Worm (Caenorhabditis elegans) whole organism, young adult: ENCODE results near the gene wrm-1.

Experiments
- C06A6.2 ChIP-seq: fragments of 200-800 bp; sonication (Bioruptor generic); conservative IDR thresholded peaks from 2 replicates; pipeline ENCODE4 v1.3.6; 2022; ENCODE audit warnings: missing genetic modification characterization, missing compliant biosample characterization
- F10E7.11 ChIP-seq: sonication (generic microtip); optimal IDR thresholded peaks from 2 replicates; lab custom pipeline; 2017; ENCODE audit warnings: mild to moderate bottlenecking, missing genetic modification characterization, moderate library complexity, missing compliant biosample characterization
- F39B2.1 ChIP-seq: fragments of 200-800 bp; sonication (Bioruptor generic); IDR thresholded peaks from 2 replicates; pipeline ENCODE4 v1.3.6; 2022; ENCODE audit warnings: missing genetic modification reagents, missing genetic modification characterization, missing compliant biosample characterization
- K11D2.4 ChIP-seq: fragments of 200-800 bp; sonication (Bioruptor generic); IDR thresholded peaks from 2 replicates; pipeline ENCODE4 v1.3.6; 2022; ENCODE audit warnings: missing genetic modification reagents, missing genetic modification characterization, missing compliant biosample characterization
- K12H6.12 ChIP-seq: fragments of 200-800 bp; sonication (Bioruptor generic); optimal IDR thresholded peaks from 2 replicates; lab custom pipeline; 2018; ENCODE audit warnings: mild to moderate bottlenecking, missing genetic modification characterization, missing compliant biosample characterization
- T26A5.8 ChIP-seq: sonication (generic microtip); optimal IDR thresholded peaks from 2 replicates; lab custom pipeline; 2016; ENCODE audit warnings: missing genetic modification characterization, missing compliant biosample characterization
- Y56A3A.18 ChIP-seq: fragments of 200-800 bp; sonication (Bioruptor generic); IDR thresholded peaks from 2 replicates; pipeline ENCODE4 v1.3.6; 2022; ENCODE audit warnings: missing genetic modification reagents, missing genetic modification characterization, missing compliant biosample characterization
- Y79H2A.3 ChIP-seq: fragments of 200-800 bp; sonication (Bioruptor generic); conservative IDR thresholded peaks from 2 replicates; pipeline ENCODE4 v1.3.6; 2022; ENCODE audit warnings: missing genetic modification reagents, missing genetic modification characterization, missing compliant biosample characterization
- ZK185.1 ChIP-seq: sonication (generic microtip); optimal IDR thresholded peaks from 2 replicates; lab custom pipeline; 2016; ENCODE audit warnings: mild to moderate bottlenecking, missing genetic modification characterization, missing compliant biosample characterization; ENCODE audit not compliant: poor library complexity, severe bottlenecking
- aptf-3 ChIP-seq: fragments of 200-800 bp; sonication (Bioruptor generic); IDR thresholded peaks from 2 replicates; pipeline ENCODE4 v1.3.6; 2022; ENCODE audit warnings: missing genetic modification characterization, missing compliant biosample characterization
- atf-7 ChIP-seq: sonication (generic microtip); optimal IDR thresholded peaks from 2 replicates; lab custom pipeline; 2017; ENCODE audit warnings: mild to moderate bottlenecking, missing genetic modification characterization, missing compliant biosample characterization
- attf-3 ChIP-seq: fragments of 200-800 bp; sonication (Bioruptor generic); conservative IDR thresholded peaks from 2 replicates; pipeline ENCODE4 v1.3.6; 2022; ENCODE audit warnings: missing genetic modification reagents, missing genetic modification characterization, missing compliant biosample characterization
- ccch-3 ChIP-seq: fragments of 200-800 bp; sonication (Bioruptor generic); optimal IDR thresholded peaks from 2 replicates; lab custom pipeline; 2018; ENCODE audit warnings: mild to moderate bottlenecking, missing genetic modification characterization, missing compliant biosample characterization
- cebp-1 ChIP-seq, 2 experiments: fragments of 200-800 bp in 1 of 2; sonication (Bioruptor generic) in 1 of 2; sonication (generic microtip) in 1 of 2; IDR thresholded peaks in 1 of 2; optimal IDR thresholded peaks in 1 of 2; 2 replicates each; pipeline versions ENCODE4 v1.3.6 to Lab custom; 2017 to 2022; ENCODE audit warnings: missing compliant biosample characterization in 2 of 2, missing genetic modification characterization in 2 of 2, mild to moderate bottlenecking in 1 of 2, missing genetic modification reagents in 1 of 2, moderate library complexity in 1 of 2
- ceh-27 ChIP-seq: fragments of 200-800 bp; sonication (Bioruptor generic); optimal IDR thresholded peaks from 2 replicates; lab custom pipeline; 2018; ENCODE audit warnings: mild to moderate bottlenecking, missing genetic modification characterization, moderate library complexity, missing compliant biosample characterization
- chd-7 ChIP-seq: sonication (generic microtip); optimal IDR thresholded peaks from 2 replicates; lab custom pipeline; 2016; ENCODE audit warnings: mild to moderate bottlenecking, missing genetic modification characterization, moderate library complexity, missing compliant biosample characterization
- dox-1 ChIP-seq: fragments of 200-800 bp; sonication (Bioruptor generic); IDR thresholded peaks from 2 replicates; pipeline ENCODE4 v1.3.6; 2022; ENCODE audit warnings: missing genetic modification reagents, missing genetic modification characterization, missing compliant biosample characterization
- efl-1 ChIP-seq: fragments of 150-350 bp; optimal IDR thresholded peaks from 2 replicates; lab custom pipeline; 2014; ENCODE audit warnings: missing biosample characterization, missing genetic modification reagents, missing genetic modification characterization
- hlh-26 ChIP-seq: fragments of 200-800 bp; sonication (Bioruptor generic); conservative IDR thresholded peaks from 2 replicates; pipeline ENCODE4 v1.3.6; 2022; ENCODE audit warnings: missing genetic modification reagents, missing genetic modification characterization, missing compliant biosample characterization
- hmg-1.2 ChIP-seq: fragments of 200-800 bp; sonication (Bioruptor generic); IDR thresholded peaks from 2 replicates; pipeline ENCODE4 v1.3.6; 2022; ENCODE audit warnings: missing genetic modification reagents, missing genetic modification characterization, missing compliant biosample characterization
- hsf-1 ChIP-seq: fragments of 200-800 bp; sonication (Bioruptor generic); IDR thresholded peaks from 2 replicates; pipeline ENCODE4 v1.3.6; 2022; ENCODE audit warnings: missing genetic modification reagents, missing genetic modification characterization, missing compliant biosample characterization
- lin-26 ChIP-seq: fragments of 200-800 bp; sonication (Bioruptor generic); IDR thresholded peaks from 2 replicates; pipeline ENCODE4 v1.3.6; 2022; ENCODE audit warnings: missing genetic modification reagents, missing genetic modification characterization, missing compliant biosample characterization
- lin-35 ChIP-seq, 3 experiments: fragments of 150-350 bp in 2 of 3; sonication (generic microtip) in 1 of 3; optimal IDR thresholded peaks; 2 replicates each; lab custom pipeline; 2014 to 2018; ENCODE audit warnings: missing biosample characterization in 3 of 3, missing genetic modification characterization in 3 of 3, missing genetic modification reagents in 3 of 3
- lin-40 ChIP-seq: sonication (generic microtip); optimal IDR thresholded peaks from 2 replicates; lab custom pipeline; 2016; ENCODE audit warnings: missing genetic modification characterization, mild to moderate bottlenecking, missing compliant biosample characterization, missing genotype, missing genetic modification reagents
- lsl-1 ChIP-seq: fragments of 200-800 bp; sonication (Bioruptor generic); optimal IDR thresholded peaks from 2 replicates; lab custom pipeline; 2018; ENCODE audit warnings: mild to moderate bottlenecking, missing genetic modification characterization, moderate library complexity, missing compliant biosample characterization
- mcd-1 ChIP-seq: fragments of 200-800 bp; sonication (Bioruptor generic); IDR thresholded peaks from 2 replicates; pipeline ENCODE4 v1.3.6; 2022; ENCODE audit warnings: missing genetic modification reagents, missing genetic modification characterization, missing compliant biosample characterization
- mel-28 ChIP-seq: sonication (generic microtip); optimal IDR thresholded peaks from 2 replicates; lab custom pipeline; 2016; ENCODE audit warnings: borderline replicate concordance, mild to moderate bottlenecking, missing genetic modification characterization, missing compliant biosample characterization
- nfyb-1 ChIP-seq: fragments of 200-800 bp; sonication (Bioruptor generic); IDR thresholded peaks from 2 replicates; pipeline ENCODE4 v1.3.6; 2022; ENCODE audit warnings: missing genetic modification reagents, missing genetic modification characterization, missing compliant biosample characterization
- nhr-179 ChIP-seq: sonication (generic microtip); optimal IDR thresholded peaks from 2 replicates; lab custom pipeline; 2016; ENCODE audit warnings: mild to moderate bottlenecking, missing genetic modification characterization, missing compliant biosample characterization
- rcor-1 ChIP-seq: fragments of 200-800 bp; sonication (Bioruptor generic); IDR thresholded peaks from 2 replicates; pipeline ENCODE4 v1.3.6; 2022; ENCODE audit warnings: missing genetic modification reagents, missing genetic modification characterization, missing compliant biosample characterization
- rpc-1 ChIP-seq, 2 experiments: fragments of 150-350 bp in 1 of 2; sonication (generic microtip) in 1 of 2; optimal IDR thresholded peaks; 2 replicates each; lab custom pipeline; 2014 to 2018; ENCODE audit warnings: missing biosample characterization in 1 of 2, missing genetic modification characterization in 1 of 2, missing genetic modification reagents in 1 of 2, missing genotype in 1 of 2
- sdz-38 ChIP-seq: sonication (generic microtip); optimal IDR thresholded peaks from 2 replicates; lab custom pipeline; 2016; ENCODE audit warnings: missing genotype, missing genetic modification characterization, missing compliant biosample characterization
- somi-1 ChIP-seq: fragments of 200-800 bp; sonication (Bioruptor generic); optimal IDR thresholded peaks from 2 replicates; lab custom pipeline; 2018; ENCODE audit warnings: mild to moderate bottlenecking, missing genetic modification characterization, missing compliant biosample characterization
- sptf-2 ChIP-seq: fragments of 200-800 bp; sonication (Bioruptor generic); optimal IDR thresholded peaks from 2 replicates; lab custom pipeline; 2018; ENCODE audit warnings: mild to moderate bottlenecking, missing genetic modification characterization, missing compliant biosample characterization
- unc-62 ChIP-seq: fragments of 150-350 bp; optimal IDR thresholded peaks from 2 replicates; lab custom pipeline; 2014; ENCODE audit warnings: missing biosample characterization, missing genetic modification reagents, missing genetic modification characterization
- zfh-2 ChIP-seq: fragments of 200-800 bp; sonication (Bioruptor generic); conservative IDR thresholded peaks from 2 replicates; pipeline ENCODE4 v1.3.6; 2022; ENCODE audit warnings: missing genetic modification reagents, missing genetic modification characterization, missing compliant biosample characterization
- ztf-26 ChIP-seq: sonication (generic microtip); optimal IDR thresholded peaks from 2 replicates; lab custom pipeline; 2017; ENCODE audit warnings: missing genetic modification characterization, missing compliant biosample characterization

Gene wrm-1

DNA sequence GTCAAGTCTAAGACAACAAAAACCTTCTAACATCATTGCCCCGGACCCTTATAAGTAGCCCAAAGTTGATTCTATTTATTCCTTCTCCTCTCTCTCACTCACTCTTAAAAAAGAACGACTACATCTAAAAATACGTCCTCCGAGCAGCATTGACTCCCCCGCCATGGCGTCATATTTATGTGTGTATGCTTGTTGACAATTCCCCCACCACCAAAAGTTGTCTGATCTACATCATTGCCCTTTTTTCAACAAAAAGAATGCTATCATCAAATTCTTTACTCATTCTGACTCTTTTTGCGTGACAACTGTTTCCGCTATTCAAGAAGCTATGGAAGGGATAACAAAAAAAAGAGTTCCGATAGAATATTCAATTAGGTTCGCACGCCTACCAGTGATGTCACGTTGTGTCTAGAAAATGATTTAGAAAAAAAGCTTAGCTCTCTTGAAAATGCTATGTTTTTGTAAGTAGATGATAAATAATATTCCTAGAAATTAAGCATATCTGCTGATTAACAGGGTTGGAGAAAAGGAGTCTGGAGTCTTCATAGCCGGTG, 34.9 kb downstream of the wrm-1 start:
- TF ChIP-seq somi-1 (GFP tag; lab: Kevin White, UChicago) (no peak), nhr-179 (tag; lab: Kevin White, UChicago) (no peak), ztf-26 (tag; lab: Kevin White, UChicago) (no peak), C06A6.2 (no peak), T26A5.8 (tag; lab: Kevin White, UChicago) (no peak), mel-28 (no peak), sdz-38 (no peak), zfh-2 (GFP tag; lab: Robert Waterston, UW) (no peak)
- TF ChIP-seq, all 124 proteins: peak for 0

DNA sequence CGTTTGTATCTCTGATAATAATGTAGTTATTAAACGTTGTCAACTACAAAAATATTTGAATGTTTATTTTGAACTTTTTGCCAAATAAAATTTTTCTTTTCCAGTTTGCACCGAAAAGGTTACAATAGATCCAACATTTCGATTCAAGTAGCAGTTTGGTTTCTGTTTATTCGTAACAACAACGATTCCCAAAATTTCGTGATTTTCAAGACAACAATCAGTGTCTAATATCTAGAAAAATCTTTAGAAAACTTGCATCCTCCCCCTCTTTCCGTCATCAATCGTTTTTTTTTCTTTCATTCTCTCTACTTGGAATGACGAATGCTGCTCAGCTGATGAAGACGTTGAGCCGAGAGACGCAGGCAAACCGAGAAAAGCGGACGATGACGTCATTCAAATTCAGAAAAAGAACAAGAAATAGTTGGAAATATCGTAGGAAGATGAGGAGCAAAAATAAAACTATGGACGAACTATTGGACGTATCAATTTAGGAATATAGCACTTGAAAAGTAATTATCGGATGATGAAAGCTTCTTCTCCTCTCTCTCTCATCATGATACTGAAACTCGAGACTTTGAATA, 36.0 kb downstream of the wrm-1 start:
- 0 out of 2 replicates have a peak, but pooled peaks have one; percentile 35 for TF ChIP-seq rcor-1 (GFP tag; lab: Robert Waterston, UW)
- TF ChIP-seq nfyb-1 (GFP tag; lab: Robert Waterston, UW), result peak; percentile 57; the same call in 1 of the 2 replicates
- no peak for TF ChIP-seq efl-1 (GFP tag; lab: Kevin White, UChicago)
- TF ChIP-seq sptf-2 (GFP tag; lab: Kevin White, UChicago), result no peak
- TF ChIP-seq hlh-26, result no peak
- peak; percentile 28; the same call in 1 of the 2 replicates for TF ChIP-seq zfh-2 (GFP tag; lab: Robert Waterston, UW)
- no peak for TF ChIP-seq Y79H2A.3
- no peak for TF ChIP-seq hsf-1 (GFP tag; lab: Robert Waterston, UW)
- TF ChIP-seq aptf-3, result no peak
- TF ChIP-seq cebp-1 (GFP tag; IDR thresholded peaks at IDR 0.05; lab: Robert Waterston, UW), result no peak
- peak; percentile 35 for TF ChIP-seq cebp-1 (tag; optimal IDR thresholded peaks at IDR 0.05; lab: Kevin White, UChicago)
- peak; percentile 17 for TF ChIP-seq ceh-27 (GFP tag; lab: Kevin White, UChicago)
- no peak for TF ChIP-seq dox-1 (GFP tag; lab: Robert Waterston, UW)
- TF ChIP-seq F39B2.1, result no peak
- no peak for TF ChIP-seq attf-3 (GFP tag; lab: Robert Waterston, UW)
- no peak for TF ChIP-seq F10E7.11 (tag; lab: Kevin White, UChicago)
- TF ChIP-seq K11D2.4 (GFP tag; lab: Robert Waterston, UW), result no peak
- no peak for TF ChIP-seq Y56A3A.18
- TF ChIP-seq lin-40 (tag; lab: Kevin White, UChicago), result peak; percentile 31
- TF ChIP-seq chd-7, result peak; percentile 24
- no peak for TF ChIP-seq rpc-1 (optimal IDR thresholded peaks at IDR 0.05; lab: Kevin White, UChicago)
- TF ChIP-seq rpc-1 (tag; optimal IDR thresholded peaks at IDR 0.05; lab: Kevin White, UChicago), result no peak
- peak; percentile 95 for TF ChIP-seq atf-7 (tag; lab: Kevin White, UChicago)
- peak; percentile 7 for TF ChIP-seq ZK185.1 (tag; lab: Kevin White, UChicago)
- TF ChIP-seq K12H6.12 (tag; lab: Kevin White, UChicago), result peak; percentile 53
- no peak for TF ChIP-seq ccch-3
- no peak for TF ChIP-seq unc-62 (GFP tag; lab: Kevin White, UChicago)
- peak in 1 of 3 experiments; percentile 84 for TF ChIP-seq lin-35 (GFP tag; optimal IDR thresholded peaks at IDR 0.05; lab: Kevin White, UChicago)
- TF ChIP-seq mcd-1 (GFP tag; lab: Robert Waterston, UW), result 0 out of 2 replicates have a peak, but pooled peaks have one; percentile 48
- TF ChIP-seq lin-26, result no peak
- TF ChIP-seq hmg-1.2 (GFP tag; lab: Robert Waterston, UW), result peak; percentile 30; the same call in 1 of the 2 replicates
- no peak for TF ChIP-seq lsl-1 (GFP tag; lab: Kevin White, UChicago)
